Worm (Caenorhabditis elegans): ENCODE results near the gene lys-3.

The lys-3 gene

ce11 chrV:10289743-10290142 is 6.4 kb upstream of the lys-3 start, which contains the start of gene B0024.15:
Gene B0024.15, plus strand, starts transcription at chrV:10290043.
- TF ChIP-seq elt-1 (tag; optimal IDR thresholded peaks at IDR 0.05) = no peak
- no peak for TF ChIP-seq lin-39 (tag; optimal IDR thresholded peaks at IDR 0.05)
- TF ChIP-seq fos-1 (tag; optimal IDR thresholded peaks at IDR 0.05) = no peak
- no peak for TF ChIP-seq snpc-4 (tag; optimal IDR thresholded peaks at IDR 0.05)
- no peak for TF ChIP-seq elt-2 (tag; optimal IDR thresholded peaks at IDR 0.05)
- TF ChIP-seq unc-39 (tag; optimal IDR thresholded peaks at IDR 0.05) = no peak
- no peak for TF ChIP-seq skn-1 (tag; optimal IDR thresholded peaks at IDR 0.05)
- TF ChIP-seq ceh-28 (tag; optimal IDR thresholded peaks at IDR 0.05) = no peak
- no peak for TF ChIP-seq daf-12 (tag; optimal IDR thresholded peaks at IDR 0.05)
- TF ChIP-seq nhr-23 (tag; optimal IDR thresholded peaks at IDR 0.05) = no peak
- no peak for TF ChIP-seq ZK546.5 (tag; optimal IDR thresholded peaks at IDR 0.05)
- TF ChIP-seq mml-1 (tag; optimal IDR thresholded peaks at IDR 0.05) = no peak
- no peak for TF ChIP-seq pha-4 (tag; optimal IDR thresholded peaks at IDR 0.05)
- TF ChIP-seq fkh-10 (GFP tag; optimal IDR thresholded peaks at IDR 0.05) = no peak
- TF ChIP-seq lin-15B (tag; optimal IDR thresholded peaks at IDR 0.05) = no peak
- no peak for TF ChIP-seq nhr-77 (tag; optimal IDR thresholded peaks at IDR 0.05)
- no peak for TF ChIP-seq nhr-25 (tag; optimal IDR thresholded peaks at IDR 0.05)
- TF ChIP-seq nhr-12 (tag; optimal IDR thresholded peaks at IDR 0.05) = no peak

- no peak for TF ChIP-seq elt-2 (tag; optimal IDR thresholded peaks at IDR 0.05)
- no peak for TF ChIP-seq lin-15B (tag; optimal IDR thresholded peaks at IDR 0.05)
- no peak for TF ChIP-seq elt-3 (tag; optimal IDR thresholded peaks at IDR 0.05)
- no peak for TF ChIP-seq fkh-10 (GFP tag; optimal IDR thresholded peaks at IDR 0.05)
- TF ChIP-seq nhr-28 (tag; optimal IDR thresholded peaks at IDR 0.05) = no peak
- TF ChIP-seq unc-62 (GFP tag; optimal IDR thresholded peaks at IDR 0.05) = no peak
- no peak for TF ChIP-seq ceh-9 (tag; optimal IDR thresholded peaks at IDR 0.05)
These were observed 3.9 kb upstream of the lys-3 start, which contains the start of gene B0024.3 for ce11 chrV:10287260-10287659. Gene B0024.3, plus strand, starts transcription at chrV:10287560.

DNA sequence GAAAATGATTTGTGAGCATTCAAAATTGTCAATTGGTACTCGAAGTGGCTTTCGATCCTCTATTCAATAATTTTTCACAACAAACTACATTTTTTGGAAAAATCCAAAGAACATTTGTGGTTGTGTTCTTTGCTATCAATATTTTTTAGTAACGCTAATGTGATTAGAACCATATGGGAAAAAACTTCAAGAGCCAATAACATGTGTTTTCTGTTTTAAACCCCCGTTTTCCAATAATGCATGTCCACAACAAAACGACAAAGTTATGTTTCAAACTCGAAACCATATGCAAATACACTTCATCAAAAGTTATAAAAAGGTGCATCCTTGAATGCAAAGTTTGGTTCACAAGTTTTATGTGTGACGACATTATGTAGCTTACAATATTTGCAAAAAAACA is 2.5 kb upstream of the lys-3 start:
- no peak for TF ChIP-seq lin-15B (tag; optimal IDR thresholded peaks at IDR 0.05)
- TF ChIP-seq fkh-10 (GFP tag; optimal IDR thresholded peaks at IDR 0.05) = no peak
- no peak for TF ChIP-seq nhr-67 (tag; optimal IDR thresholded peaks at IDR 0.05)
- TF ChIP-seq elt-1 (tag; optimal IDR thresholded peaks at IDR 0.05) = no peak
- no peak for TF ChIP-seq lin-39 (tag; optimal IDR thresholded peaks at IDR 0.05)
- TF ChIP-seq zag-1 (tag; optimal IDR thresholded peaks at IDR 0.05) = no peak
- TF ChIP-seq nhr-28 (tag; optimal IDR thresholded peaks at IDR 0.05) = no peak
- no peak for TF ChIP-seq ceh-82 (tag; optimal IDR thresholded peaks at IDR 0.05)
- TF ChIP-seq unc-62 (GFP tag; optimal IDR thresholded peaks at IDR 0.05) = no peak
- TF ChIP-seq snpc-4 (tag; optimal IDR thresholded peaks at IDR 0.05) = no peak
- TF ChIP-seq pha-4 (tag; optimal IDR thresholded peaks at IDR 0.05) = no peak
- TF ChIP-seq fos-1 (tag; optimal IDR thresholded peaks at IDR 0.05) = no peak
- TF ChIP-seq daf-12 (tag; optimal IDR thresholded peaks at IDR 0.05) = no peak
- no peak for TF ChIP-seq unc-39 (tag; optimal IDR thresholded peaks at IDR 0.05)
- TF ChIP-seq mdl-1 (tag; optimal IDR thresholded peaks at IDR 0.05) = no peak
- no peak for TF ChIP-seq tbx-2 (tag; optimal IDR thresholded peaks at IDR 0.05)
- TF ChIP-seq nhr-76 (tag; optimal IDR thresholded peaks at IDR 0.05) = no peak
- TF ChIP-seq ztf-4 (tag; optimal IDR thresholded peaks at IDR 0.05) = no peak
- TF ChIP-seq ceh-9 (tag; optimal IDR thresholded peaks at IDR 0.05) = no peak
- TF ChIP-seq pqm-1 (tag; optimal IDR thresholded peaks at IDR 0.05) = no peak

DNA sequence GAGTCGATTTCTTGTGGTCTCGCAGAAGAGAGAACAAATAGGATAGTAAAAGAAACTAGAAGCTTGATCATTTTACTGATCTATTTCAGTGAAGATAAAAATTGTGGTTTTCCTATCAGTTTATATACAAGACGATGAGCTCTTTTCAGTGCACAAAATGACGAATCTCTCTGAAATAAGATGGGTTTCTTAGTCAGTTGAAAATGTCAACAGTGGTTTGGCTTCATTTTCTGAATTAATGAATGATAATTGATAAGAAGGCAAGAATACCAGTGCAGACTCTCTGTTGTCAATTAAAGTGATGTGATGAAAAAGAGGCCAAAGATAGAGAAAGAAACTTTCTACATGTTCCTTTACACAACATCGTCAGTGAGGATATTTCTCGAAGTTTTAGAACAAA is 2.0 kb downstream of the lys-3 start, which contains the start of gene lys-2:
lys-2 (minus strand) TSS at position 101 of the 400 bp plus-strand sequence.
- no peak for TF ChIP-seq nhr-12 (tag; optimal IDR thresholded peaks at IDR 0.05)
- no peak for TF ChIP-seq ama-1 (optimal IDR thresholded peaks at IDR 0.05)
- peak; percentile 8 for TF ChIP-seq skn-1 (tag; optimal IDR thresholded peaks at IDR 0.05)
- TF ChIP-seq ceh-28 (tag; optimal IDR thresholded peaks at IDR 0.05) = no peak
- no peak for TF ChIP-seq nhr-23 (tag; optimal IDR thresholded peaks at IDR 0.05)
- no peak for TF ChIP-seq nfya-1 (tag; optimal IDR thresholded peaks at IDR 0.05; ENCODE audit: insufficient read depth)
- TF ChIP-seq pha-4 (tag; optimal IDR thresholded peaks at IDR 0.05) = peak; percentile 20
- peak; percentile 95 for TF ChIP-seq pqm-1 (tag; optimal IDR thresholded peaks at IDR 0.05)
- TF ChIP-seq nhr-28 (tag; optimal IDR thresholded peaks at IDR 0.05) = no peak
- TF ChIP-seq snpc-4 (tag; optimal IDR thresholded peaks at IDR 0.05) = no peak
- TF ChIP-seq lin-15B (tag; optimal IDR thresholded peaks at IDR 0.05) = no peak
- peak; percentile 24 for TF ChIP-seq jun-1 (tag; optimal IDR thresholded peaks at IDR 0.05)
- no peak for TF ChIP-seq fkh-10 (GFP tag; optimal IDR thresholded peaks at IDR 0.05)
- TF ChIP-seq ceh-82 (tag; optimal IDR thresholded peaks at IDR 0.05) = no peak
- TF ChIP-seq nhr-237 (tag; optimal IDR thresholded peaks at IDR 0.05) = no peak
- TF ChIP-seq nhr-43 (tag; optimal IDR thresholded peaks at IDR 0.05; ENCODE audit: poor library complexity, severe bottlenecking) = no peak
- TF ChIP-seq zag-1 (tag; optimal IDR thresholded peaks at IDR 0.05) = no peak
- no peak for TF ChIP-seq elt-1 (tag; optimal IDR thresholded peaks at IDR 0.05)
- TF ChIP-seq egl-27 (tag; optimal IDR thresholded peaks at IDR 0.05) = no peak
- TF ChIP-seq ZK546.5 (tag; optimal IDR thresholded peaks at IDR 0.05) = no peak
- TF ChIP-seq ceh-9 (tag; optimal IDR thresholded peaks at IDR 0.05) = no peak
- no peak for TF ChIP-seq elt-3 (tag; optimal IDR thresholded peaks at IDR 0.05)
- TF ChIP-seq egl-5 (tag; optimal IDR thresholded peaks at IDR 0.05) = no peak
- TF ChIP-seq hmg-11 (tag; optimal IDR thresholded peaks at IDR 0.05) = no peak
- TF ChIP-seq elt-2 (tag; optimal IDR thresholded peaks at IDR 0.05) = peak; percentile 84
- TF ChIP-seq nhr-11 (tag; optimal IDR thresholded peaks at IDR 0.05) = no peak
- TF ChIP-seq nhr-77 (tag; optimal IDR thresholded peaks at IDR 0.05) = no peak
- no peak for TF ChIP-seq lin-39 (tag; optimal IDR thresholded peaks at IDR 0.05)

Data from whole organism, L3 larva.